Fruit fly (Drosophila melanogaster): ENCODE measurements around the gene CG33932.

dm6 chrX:19716325-19716917 lies 27.8 kb upstream of the CG33932 start:
- no peak for TF ChIP-seq psq (optimal IDR thresholded peaks at IDR 0.05)
- no peak for TF ChIP-seq Sin3A (optimal IDR thresholded peaks at IDR 0.05)
- no peak for TF ChIP-seq ttk (optimal IDR thresholded peaks at IDR 0.05)
- TF ChIP-seq insv (optimal IDR thresholded peaks at IDR 0.05) = no peak

Data from Kc167 (cell line).